Worm (Caenorhabditis elegans) whole organism, late embryonic: Measurements from ENCODE around the gene C01G6.3.

Experiments used
- F13H6.1 ChIP-seq: sonication (generic microtip); optimal IDR thresholded peaks from 2 replicates; lab custom pipeline; 2016; ENCODE audit warnings: missing genetic modification characterization, missing compliant biosample characterization
- K09A11.1 ChIP-seq: sonication (generic microtip); optimal IDR thresholded peaks from 2 replicates; lab custom pipeline; 2017; ENCODE audit warnings: antibody characterized with exemption, mild to moderate bottlenecking, missing genetic modification characterization, missing compliant biosample characterization; ENCODE audit not compliant: insufficient read depth
- ahr-1 ChIP-seq: sonication (generic microtip); optimal IDR thresholded peaks from 2 replicates; lab custom pipeline; 2016; ENCODE audit warnings: missing genetic modification characterization, missing compliant biosample characterization
- ama-1 ChIP-seq: fragments of 150-350 bp; optimal IDR thresholded peaks from 2 replicates; lab custom pipeline; 2014
- ceh-18 ChIP-seq: sonication (generic microtip); optimal IDR thresholded peaks from 2 replicates; lab custom pipeline; 2016; ENCODE audit warnings: missing genetic modification characterization, missing compliant biosample characterization
- ceh-24 ChIP-seq: sonication (generic microtip); optimal IDR thresholded peaks from 2 replicates; lab custom pipeline; 2016; ENCODE audit warnings: mild to moderate bottlenecking, missing genetic modification characterization, missing compliant biosample characterization
- ceh-31 ChIP-seq: sonication (generic microtip); optimal IDR thresholded peaks from 2 replicates; lab custom pipeline; 2016; ENCODE audit warnings: missing genetic modification characterization, missing compliant biosample characterization
- ceh-48 ChIP-seq: sonication (generic microtip); optimal IDR thresholded peaks from 2 replicates; lab custom pipeline; 2016; ENCODE audit warnings: missing genetic modification characterization, inconsistent platforms, missing compliant biosample characterization
- ceh-6 ChIP-seq: fragments of 200-800 bp; sonication (Bioruptor generic); optimal IDR thresholded peaks from 2 replicates; lab custom pipeline; 2018; ENCODE audit warnings: mild to moderate bottlenecking, missing genetic modification characterization, missing compliant biosample characterization
- che-1 ChIP-seq: sonication (generic microtip); optimal IDR thresholded peaks from 2 replicates; lab custom pipeline; 2016; ENCODE audit warnings: mild to moderate bottlenecking, missing genetic modification characterization, missing compliant biosample characterization
- dmd-4 ChIP-seq: sonication (generic microtip); optimal IDR thresholded peaks from 2 replicates; lab custom pipeline; 2016; ENCODE audit warnings: borderline replicate concordance, missing genetic modification characterization, missing compliant biosample characterization
- elt-4 ChIP-seq: sonication (generic microtip); optimal IDR thresholded peaks from 2 replicates; lab custom pipeline; 2016; ENCODE audit warnings: missing genetic modification characterization, missing compliant biosample characterization
- fkh-10 ChIP-seq: fragments of 150-350 bp; optimal IDR thresholded peaks from 2 replicates; lab custom pipeline; 2014; ENCODE audit warnings: missing biosample characterization, missing genetic modification reagents, missing genetic modification characterization
- hlh-30 ChIP-seq: sonication (generic microtip); optimal IDR thresholded peaks from 2 replicates; lab custom pipeline; 2017; ENCODE audit warnings: antibody characterized with exemption, missing genetic modification characterization, missing compliant biosample characterization; ENCODE audit not compliant: insufficient read depth
- hlh-6 ChIP-seq: sonication (generic microtip); optimal IDR thresholded peaks from 2 replicates; lab custom pipeline; 2016; ENCODE audit warnings: missing genotype, missing genetic modification characterization, missing compliant biosample characterization
- madf-2 ChIP-seq: sonication (generic microtip); optimal IDR thresholded peaks from 2 replicates; lab custom pipeline; 2017; ENCODE audit warnings: missing genetic modification characterization, missing compliant biosample characterization
- mec-3 ChIP-seq: sonication (generic microtip); optimal IDR thresholded peaks from 2 replicates; lab custom pipeline; 2016; ENCODE audit warnings: borderline replicate concordance, missing genetic modification characterization, missing compliant biosample characterization
- nfya-1 ChIP-seq: sonication (generic microtip); optimal IDR thresholded peaks from 2 replicates; lab custom pipeline; 2017; ENCODE audit warnings: missing genetic modification characterization, mild to moderate bottlenecking, missing compliant biosample characterization, antibody characterized with exemption, moderate library complexity
- pax-1 ChIP-seq: fragments of 150-350 bp; optimal IDR thresholded peaks from 2 replicates; lab custom pipeline; 2014; ENCODE audit warnings: missing biosample characterization, missing genetic modification characterization
- pros-1 ChIP-seq: fragments of 150-350 bp; optimal IDR thresholded peaks from 2 replicates; lab custom pipeline; 2014; ENCODE audit warnings: missing biosample characterization, missing genetic modification reagents, missing genetic modification characterization
- ref-2 ChIP-seq: sonication (generic microtip); optimal IDR thresholded peaks from 2 replicates; lab custom pipeline; 2016; ENCODE audit warnings: missing genetic modification characterization, missing compliant biosample characterization
- rnt-1 ChIP-seq: sonication (generic microtip); optimal IDR thresholded peaks from 2 replicates; lab custom pipeline; 2016; ENCODE audit warnings: missing genetic modification characterization, missing compliant biosample characterization
- sdc-2 ChIP-seq: sonication (generic microtip); optimal IDR thresholded peaks from 2 replicates; lab custom pipeline; 2016; ENCODE audit warnings: missing genotype, missing genetic modification characterization, missing compliant biosample characterization
- sox-2 ChIP-seq: fragments of 200-800 bp; sonication (Bioruptor generic); IDR thresholded peaks from 2 replicates; pipeline ENCODE4 v1.3.6; 2022; ENCODE audit warnings: missing genetic modification reagents, missing genetic modification characterization, missing compliant biosample characterization
- syd-9 ChIP-seq: sonication (generic microtip); optimal IDR thresholded peaks from 2 replicates; lab custom pipeline; 2016; ENCODE audit warnings: mild to moderate bottlenecking, missing genetic modification characterization, moderate library complexity, missing compliant biosample characterization
- tbx-2 ChIP-seq: sonication (generic microtip); optimal IDR thresholded peaks from 2 replicates; lab custom pipeline; 2016; ENCODE audit warnings: missing genetic modification characterization, missing compliant biosample characterization
- ttx-3 ChIP-seq: sonication (generic microtip); optimal IDR thresholded peaks from 2 replicates; lab custom pipeline; 2016; ENCODE audit warnings: missing genetic modification reagents, missing genetic modification characterization, missing compliant biosample characterization
- unc-3 ChIP-seq, 2 experiments: fragments of 200-800 bp in 1 of 2; sonication (Bioruptor generic) in 1 of 2; sonication (generic microtip) in 1 of 2; conservative IDR thresholded peaks in 1 of 2; optimal IDR thresholded peaks in 1 of 2; 2 replicates each; pipeline versions ENCODE4 v1.3.6 to Lab custom; 2016 to 2022; ENCODE audit warnings: missing compliant biosample characterization in 2 of 2, missing genetic modification characterization in 2 of 2, missing genetic modification reagents in 1 of 2
- unc-42 ChIP-seq: sonication (generic microtip); optimal IDR thresholded peaks from 2 replicates; lab custom pipeline; 2016; ENCODE audit warnings: missing genotype, missing genetic modification characterization, missing compliant biosample characterization
- unc-55 ChIP-seq: sonication (generic microtip); optimal IDR thresholded peaks from 2 replicates; lab custom pipeline; 2017; ENCODE audit warnings: missing biosample characterization, missing genetic modification reagents, missing genetic modification characterization

C01G6.3 gene

DNA sequence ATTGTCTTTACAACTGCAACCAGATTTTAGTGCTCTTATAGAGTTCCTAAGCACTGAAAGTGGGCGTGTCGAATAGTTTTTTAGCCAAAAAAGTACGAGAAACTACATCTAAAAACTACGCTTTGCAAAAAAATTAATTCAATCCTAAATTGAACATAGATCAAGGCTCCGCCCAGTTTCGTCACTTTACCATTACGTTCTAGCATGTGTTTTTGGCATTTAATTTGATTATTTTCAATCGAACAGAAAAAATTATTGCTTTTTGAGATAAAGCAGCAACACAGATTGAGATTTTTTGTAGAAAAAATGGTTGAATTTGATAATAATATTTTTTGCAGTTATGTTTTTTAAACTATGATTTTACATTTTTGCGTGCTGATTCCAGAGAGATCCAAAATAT lies 15.5 kb upstream of the C01G6.3 start, which contains the start of gene nlp-82:
nlp-82 (minus strand) TSS at position 101 of the 400 bp plus-strand sequence.
- TF ChIP-seq ref-2 (tag; lab: Kevin White, UChicago) = no peak
- TF ChIP-seq tbx-2 (tag; lab: Kevin White, UChicago) = no peak
- no peak for TF ChIP-seq ceh-48 (tag; lab: Kevin White, UChicago)
- TF ChIP-seq pax-1 (tag; lab: Kevin White, UChicago) = no peak
- no peak for TF ChIP-seq hlh-30 (tag; lab: Kevin White, UChicago)
- TF ChIP-seq ttx-3 (tag; lab: Kevin White, UChicago) = no peak
- no peak for TF ChIP-seq hlh-6 (tag; lab: Kevin White, UChicago)
- no peak for TF ChIP-seq ahr-1 (tag; lab: Kevin White, UChicago)
- TF ChIP-seq pros-1 (tag; lab: Kevin White, UChicago) = no peak
- TF ChIP-seq che-1 (tag; lab: Kevin White, UChicago) = no peak
- no peak for TF ChIP-seq ceh-24 (tag; lab: Kevin White, UChicago)
- no peak for TF ChIP-seq ama-1 (lab: Kevin White, UChicago)

DNA sequence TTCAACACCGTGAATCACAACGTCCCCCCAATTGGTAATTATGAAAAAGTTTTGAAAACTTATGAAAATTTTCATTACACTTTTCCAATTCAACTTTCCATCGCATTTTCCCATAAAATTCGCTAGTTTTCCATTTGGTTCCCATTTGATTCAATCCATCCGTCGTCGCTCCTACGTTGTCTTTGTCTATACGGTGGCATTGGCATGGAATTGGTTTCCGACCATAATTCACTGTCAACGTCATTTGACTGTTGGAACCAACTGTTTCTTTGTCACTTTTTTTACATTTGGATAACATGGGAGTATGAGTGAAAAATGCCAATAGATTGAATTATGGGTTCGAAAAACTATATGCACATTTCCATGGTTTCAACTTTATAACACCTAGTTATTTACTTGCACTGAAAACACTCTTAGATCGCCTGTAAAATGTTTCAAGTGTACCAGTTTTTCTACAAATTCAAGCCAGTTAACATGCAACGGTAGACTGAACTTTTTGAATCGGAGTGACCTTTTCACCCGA lies 11.6 kb upstream of the C01G6.3 start:
- peak; percentile 9 for TF ChIP-seq ceh-24 (tag; lab: Kevin White, UChicago)
- peak; percentile 17 for TF ChIP-seq ceh-6 (GFP tag; lab: Kevin White, UChicago)
- no peak for TF ChIP-seq hlh-30 (tag; lab: Kevin White, UChicago)
- TF ChIP-seq madf-2 (tag; lab: Kevin White, UChicago) = peak; percentile 25

DNA sequence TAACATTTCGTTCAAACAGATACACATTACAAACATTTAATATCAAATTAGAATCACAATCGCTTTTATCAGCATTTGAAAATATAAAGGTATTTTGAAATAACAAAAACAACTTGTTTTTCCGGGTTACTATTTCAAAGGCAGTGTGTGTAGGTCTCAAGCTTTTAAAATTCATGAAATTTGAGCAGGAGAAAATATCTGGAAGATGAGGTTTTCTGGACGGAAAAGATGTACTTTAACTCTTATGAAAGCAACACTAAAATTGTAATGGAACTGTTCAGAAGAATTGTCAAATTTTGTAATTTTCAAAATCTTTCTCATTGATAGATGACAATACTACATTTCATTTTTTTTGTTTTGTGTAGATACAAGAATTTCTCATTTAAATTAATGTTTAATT lies 11.1 kb upstream of the C01G6.3 start:
- no peak for TF ChIP-seq ceh-31 (tag; lab: Kevin White, UChicago)
- peak; percentile 68 for TF ChIP-seq ama-1 (lab: Kevin White, UChicago)
- TF ChIP-seq dmd-4 (tag; lab: Kevin White, UChicago) = no peak

DNA sequence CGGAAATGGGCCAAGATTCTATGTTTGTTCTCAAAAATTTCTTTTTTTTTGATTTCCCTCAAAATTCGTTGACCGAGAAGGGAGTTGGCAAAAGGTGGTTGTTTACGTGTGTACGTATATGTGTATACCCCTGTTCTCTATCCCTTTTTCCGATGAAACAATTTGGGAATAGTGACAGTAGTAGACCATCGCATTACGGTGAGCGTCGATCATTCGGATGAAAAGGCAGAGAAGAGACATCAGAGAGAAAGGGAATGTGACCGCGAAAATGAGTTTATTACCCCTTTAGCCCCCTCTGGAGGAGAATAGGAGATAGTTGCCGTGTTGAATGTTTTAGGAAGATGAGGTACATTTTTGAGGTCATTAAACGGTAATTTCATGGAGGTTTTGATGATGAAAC lies 9.7 kb upstream of the C01G6.3 start:
- TF ChIP-seq unc-55 (GFP tag; lab: Kevin White, UChicago) (peak; percentile 19), nfya-1 (tag; lab: Kevin White, UChicago) (peak; percentile 5), ama-1 (lab: Kevin White, UChicago) (peak; percentile 65), sox-2 (GFP tag; lab: Robert Waterston, UW) (no peak)

DNA sequence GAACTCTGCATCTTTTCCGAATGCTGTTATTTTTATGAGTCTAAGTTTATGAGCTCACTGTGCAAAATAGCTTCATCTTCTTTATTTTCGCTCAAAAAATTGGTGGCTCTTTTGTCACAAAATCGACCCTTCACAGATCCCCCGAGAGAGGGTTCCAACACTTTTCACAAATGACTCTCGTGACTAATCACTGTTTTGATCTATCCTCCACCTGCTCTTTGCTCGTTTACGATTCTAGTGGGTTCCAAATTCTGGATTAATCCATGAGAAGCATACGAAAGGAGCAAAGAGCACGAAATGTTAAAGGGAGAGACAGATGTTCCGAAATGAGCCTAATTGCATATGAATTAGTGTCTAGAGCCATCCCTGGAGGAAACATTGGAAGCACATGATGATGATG lies 8.3 kb upstream of the C01G6.3 start:
- TF ChIP-seq unc-3 (GFP tag; conservative IDR thresholded peaks at IDR 0.05; lab: Robert Waterston, UW) (no peak), unc-3 (tag; optimal IDR thresholded peaks at IDR 0.05; lab: Kevin White, UChicago) (peak; percentile 16), mec-3 (tag; lab: Kevin White, UChicago) (no peak), ceh-6 (GFP tag; lab: Kevin White, UChicago) (no peak), fkh-10 (GFP tag; lab: Kevin White, UChicago) (no peak), K09A11.1 (tag; lab: Kevin White, UChicago) (no peak), unc-42 (tag; lab: Kevin White, UChicago) (peak; percentile 5)

DNA sequence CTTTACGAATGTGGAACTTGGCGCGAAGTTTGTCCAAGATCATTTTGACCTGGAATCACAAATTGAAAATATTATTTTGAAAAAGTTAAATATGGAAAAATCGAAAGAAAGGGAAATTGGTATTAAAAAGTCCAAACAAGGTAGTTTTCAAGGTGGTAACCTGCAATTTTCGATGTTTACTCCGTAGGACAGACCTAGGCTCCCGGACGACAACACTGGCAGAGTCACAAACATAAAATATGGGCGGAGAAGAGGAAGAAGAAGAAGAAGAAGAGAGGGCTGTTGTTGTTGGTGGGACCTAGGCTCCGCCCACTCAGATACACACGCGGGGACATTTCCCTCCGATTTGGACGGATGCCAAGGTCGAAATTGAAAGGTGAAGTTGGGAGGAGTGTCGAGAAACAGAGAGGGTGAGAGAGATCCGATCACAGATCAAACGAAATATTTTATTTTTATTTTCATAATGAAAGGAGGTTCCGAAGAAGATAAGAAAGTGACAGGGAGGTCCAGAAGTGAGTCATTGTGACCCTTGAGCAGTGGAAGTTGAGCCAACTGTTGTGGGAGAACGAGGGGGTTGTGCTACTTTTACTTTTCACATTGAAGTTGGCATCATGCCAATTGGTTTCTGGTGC lies 7.6 kb upstream of the C01G6.3 start, which contains the start of gene aqp-2:
aqp-2 (minus strand) TSS at position 51 of the 632 bp plus-strand sequence.
- TF ChIP-seq ama-1 (lab: Kevin White, UChicago) (peak; percentile 67), unc-55 (GFP tag; lab: Kevin White, UChicago) (peak; percentile 77), elt-4 (tag; lab: Kevin White, UChicago) (no peak), F13H6.1 (tag; lab: Kevin White, UChicago) (no peak), syd-9 (peak; percentile 21), sdc-2 (tag; lab: Kevin White, UChicago) (peak; percentile 42), rnt-1 (tag; lab: Kevin White, UChicago) (peak; percentile 53), ceh-18 (peak; percentile 54)
